Fruit fly (Drosophila melanogaster): ENCODE results near the gene CG42709.

Gene CG42709

DNA sequence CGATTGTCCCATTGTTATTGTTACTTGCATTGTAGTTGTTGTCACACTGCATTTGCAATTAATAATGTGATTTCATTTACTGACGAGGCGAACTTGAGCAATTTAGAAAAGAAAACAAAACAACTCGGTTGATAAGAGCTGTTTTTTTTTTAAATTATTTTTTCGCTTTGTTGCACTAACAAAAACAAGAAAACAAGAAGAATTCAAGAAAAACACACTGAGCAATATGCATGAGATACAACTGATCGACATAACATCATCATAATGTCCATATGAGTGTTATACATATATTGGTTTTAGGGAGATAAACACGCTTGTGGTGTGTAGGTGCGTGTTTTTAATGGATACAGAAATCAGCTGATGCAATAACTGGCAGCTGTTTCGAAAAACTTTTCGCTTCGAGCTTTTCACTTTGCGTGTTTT, 12.5 kb downstream of the CG42709 start (continued):
- TF ChIP-seq CG9609 (GFP tag; optimal IDR thresholded peaks at IDR 0.05) (no peak), Hmr (GFP tag; optimal IDR thresholded peaks at IDR 0.05) (peak; percentile 6), tna (GFP tag; IDR thresholded peaks at IDR 0.05; ENCODE audit: partially characterized antibody) (no peak), ato (GFP tag; IDR thresholded peaks at IDR 0.05; ENCODE audit: partially characterized antibody) (no peak), jigr1 (GFP tag; IDR thresholded peaks at IDR 0.05) (no peak), luna (GFP tag; optimal IDR thresholded peaks at IDR 0.05) (no peak), CG13775 (GFP tag; optimal IDR thresholded peaks at IDR 0.05) (no peak), CG32767 (GFP tag; IDR thresholded peaks at IDR 0.05) (peak; percentile 34; the same call in 1 of the 2 replicates), CG15269 (tag; optimal IDR thresholded peaks at IDR 0.05) (peak; percentile 9), CG16815 (GFP tag; optimal IDR thresholded peaks at IDR 0.05) (no peak), run (tag; optimal IDR thresholded peaks at IDR 0.05) (no peak), E2f2 (GFP tag; IDR thresholded peaks at IDR 0.05) (no peak), h (optimal IDR thresholded peaks at IDR 0.05) (no peak), CG16863 (GFP tag; optimal IDR thresholded peaks at IDR 0.05) (no peak), CG7786 (GFP tag; optimal IDR thresholded peaks at IDR 0.05) (no peak), CG17359 (tag; optimal IDR thresholded peaks at IDR 0.05) (peak; percentile 6), Myb (GFP tag; optimal IDR thresholded peaks at IDR 0.05) (no peak), crol (GFP tag; IDR thresholded peaks at IDR 0.05) (no peak), CHES-1-like (GFP tag; optimal IDR thresholded peaks at IDR 0.05) (peak; percentile 7), CG12155 (GFP tag; optimal IDR thresholded peaks at IDR 0.05) (no peak), schlank (tag; optimal IDR thresholded peaks at IDR 0.05) (no peak), CG10147 (GFP tag; optimal IDR thresholded peaks at IDR 0.05) (peak; percentile 23), so (GFP tag; IDR thresholded peaks at IDR 0.05) (no peak), CG3163 (GFP tag; optimal IDR thresholded peaks at IDR 0.05) (no peak), CG12219 (GFP tag; optimal IDR thresholded peaks at IDR 0.05) (no peak), CG9817 (tag; optimal IDR thresholded peaks at IDR 0.05) (no peak), Pdp1 (GFP tag; optimal IDR thresholded peaks at IDR 0.05) (peak in 1 of 2 experiments; percentile 68), CG1233 (GFP tag; optimal IDR thresholded peaks at IDR 0.05) (peak; percentile 16), Dbx (GFP tag; IDR thresholded peaks at IDR 0.05) (0 out of 3 replicates have a peak, but pooled peaks have one; percentile 30), CG13894 (tag; optimal IDR thresholded peaks at IDR 0.05) (peak; percentile 52), da (GFP tag; optimal IDR thresholded peaks at IDR 0.05) (no peak), CG6813 (GFP tag; optimal IDR thresholded peaks at IDR 0.05) (peak; percentile 16), nmo (GFP tag; optimal IDR thresholded peaks at IDR 0.05) (no peak), CG6791 (GFP tag; IDR thresholded peaks at IDR 0.05; ENCODE audit: partially characterized antibody) (no peak), CG8765 (GFP tag; IDR thresholded peaks at IDR 0.05) (no peak), Gsc (GFP tag; IDR thresholded peaks at IDR 0.05) (no peak), chif (GFP tag; optimal IDR thresholded peaks at IDR 0.05) (no peak), Usf (GFP tag; optimal IDR thresholded peaks at IDR 0.05) (no peak), HLHmδ (GFP tag; optimal IDR thresholded peaks at IDR 0.05) (no peak), CG43689 (GFP tag; IDR thresholded peaks at IDR 0.05) (no peak), NfI (GFP tag; optimal IDR thresholded peaks at IDR 0.05) (no peak), CG2116 (GFP tag; optimal IDR thresholded peaks at IDR 0.05) (no peak), CG4328 (GFP tag; optimal IDR thresholded peaks at IDR 0.05) (no peak), CG10321 (GFP tag; IDR thresholded peaks at IDR 0.05) (no peak), maf-S (GFP tag; optimal IDR thresholded peaks at IDR 0.05) (no peak), gcm2 (GFP tag; optimal IDR thresholded peaks at IDR 0.05) (peak; percentile 16), Blimp-1 (GFP tag; optimal IDR thresholded peaks at IDR 0.05) (peak; percentile 24), ERR (GFP tag; optimal IDR thresholded peaks at IDR 0.05) (peak; percentile 12), CG1647 (GFP tag; optimal IDR thresholded peaks at IDR 0.05) (no peak), CG12071 (GFP tag; optimal IDR thresholded peaks at IDR 0.05) (peak; percentile 2), CG9932 (GFP tag; IDR thresholded peaks at IDR 0.05) (no peak)
